Worm (Caenorhabditis elegans): ENCODE results near the gene F41G3.10.

Gene F41G3.10

DNA sequence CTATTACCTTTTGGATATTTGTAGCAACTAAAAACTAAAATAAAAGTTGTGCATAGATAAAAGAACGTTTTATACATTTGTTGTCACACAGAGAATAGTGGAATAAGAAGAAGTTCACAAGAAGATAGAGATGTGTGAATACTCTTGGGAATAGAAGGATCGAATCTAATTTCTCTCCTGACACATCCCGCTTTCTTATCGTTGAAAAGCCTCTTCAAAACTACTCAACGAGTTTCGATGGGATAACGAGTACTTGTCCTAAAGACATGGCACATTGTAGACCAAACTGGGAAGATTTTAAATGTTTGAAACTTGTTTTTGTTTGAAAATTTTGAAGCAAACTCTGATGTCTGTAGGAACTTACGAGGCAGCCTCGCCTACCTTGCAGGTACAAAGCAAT lies 23.2 kb upstream of the F41G3.10 start:
- no peak for TF ChIP-seq ztf-25 (GFP tag; IDR thresholded peaks at IDR 0.05)
- TF ChIP-seq ceh-27 (GFP tag; optimal IDR thresholded peaks at IDR 0.05) = peak; percentile 50

DNA sequence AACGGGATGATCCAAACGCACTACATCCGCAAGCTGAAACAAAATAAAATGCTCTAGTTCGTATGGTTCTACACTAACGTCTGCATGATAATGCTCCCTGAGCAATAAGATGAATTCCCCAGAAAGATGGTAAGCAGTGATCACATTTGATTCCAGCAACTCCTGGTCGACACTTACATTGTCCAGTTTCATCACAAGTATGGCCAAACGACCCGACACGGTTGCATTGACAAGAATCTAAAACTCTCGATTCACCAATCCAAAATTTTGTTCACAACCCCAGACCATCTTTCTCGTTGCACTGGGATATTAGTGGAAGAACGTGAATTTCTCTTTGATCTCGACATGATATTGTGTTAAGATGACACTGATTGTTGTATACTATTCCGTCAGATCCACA lies 20.7 kb upstream of the F41G3.10 start:
- TF ChIP-seq K11D2.4 (GFP tag; IDR thresholded peaks at IDR 0.05) = no peak
- TF ChIP-seq F39B2.1 (GFP tag; IDR thresholded peaks at IDR 0.05) = no peak
- no peak for TF ChIP-seq snpc-1.1 (tag; optimal IDR thresholded peaks at IDR 0.05; ENCODE audit: insufficient read depth)
- TF ChIP-seq zfh-2 (GFP tag; conservative IDR thresholded peaks at IDR 0.05) = no peak
- TF ChIP-seq rec-8 (tag; optimal IDR thresholded peaks at IDR 0.05) = no peak
- no peak for TF ChIP-seq ztf-22 (GFP tag; optimal IDR thresholded peaks at IDR 0.05)
- no peak for TF ChIP-seq hmg-20 (GFP tag; IDR thresholded peaks at IDR 0.05)
- TF ChIP-seq lsl-1 (GFP tag; optimal IDR thresholded peaks at IDR 0.05) = no peak
- TF ChIP-seq hlh-12 (tag; optimal IDR thresholded peaks at IDR 0.05) = no peak
- no peak for TF ChIP-seq nfya-1 (tag; optimal IDR thresholded peaks at IDR 0.05; ENCODE audit: borderline replicate concordance, insufficient read depth)
- TF ChIP-seq lin-26 (GFP tag; IDR thresholded peaks at IDR 0.05) = no peak
- TF ChIP-seq lin-35 (GFP tag; optimal IDR thresholded peaks at IDR 0.05) = no peak
- TF ChIP-seq F52B5.7 (tag; optimal IDR thresholded peaks at IDR 0.05) = no peak
- TF ChIP-seq K12H6.12 (tag; optimal IDR thresholded peaks at IDR 0.05) = no peak
- TF ChIP-seq ets-4 (GFP tag; optimal IDR thresholded peaks at IDR 0.05) = no peak
- TF ChIP-seq F22D6.2 (tag; optimal IDR thresholded peaks at IDR 0.05) = no peak
- no peak for TF ChIP-seq attf-5 (GFP tag; optimal IDR thresholded peaks at IDR 0.05)
- no peak for TF ChIP-seq snpc-3.4 (tag; optimal IDR thresholded peaks at IDR 0.05)
- TF ChIP-seq attf-6 (GFP tag; IDR thresholded peaks at IDR 0.05) = no peak

DNA sequence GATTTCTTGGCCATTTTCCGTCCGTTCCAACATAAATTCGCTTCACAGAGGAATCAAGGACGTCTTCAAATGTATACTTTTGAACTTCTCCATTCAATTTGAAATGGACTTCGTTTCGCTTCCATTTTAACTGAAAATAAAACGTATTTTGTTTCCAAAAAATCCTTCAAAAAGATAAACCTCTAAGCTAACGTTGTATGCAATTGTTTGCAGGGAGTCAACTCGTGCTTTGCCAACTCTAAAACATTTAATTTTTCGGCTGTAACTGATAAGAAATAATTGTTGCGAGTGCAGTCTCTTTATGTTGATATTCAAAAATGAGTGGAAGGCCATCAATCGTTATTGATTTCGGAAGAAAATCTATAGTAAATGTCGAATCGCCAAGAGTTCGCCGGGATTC lies 18.7 kb upstream of the F41G3.10 start, which contains the start of gene F41G3.18:
Gene F41G3.18 (plus strand): TSS at position 301 of the 400 bp plus-strand sequence.
- TF ChIP-seq ztf-18 (tag; optimal IDR thresholded peaks at IDR 0.05) = no peak
- no peak for TF ChIP-seq ztf-3 (GFP tag; optimal IDR thresholded peaks at IDR 0.05)
- no peak for TF ChIP-seq ZK185.1 (tag; optimal IDR thresholded peaks at IDR 0.05; ENCODE audit: poor library complexity, severe bottlenecking)
- TF ChIP-seq die-1 (tag; optimal IDR thresholded peaks at IDR 0.05) = no peak
- TF ChIP-seq madf-8 (GFP tag; conservative IDR thresholded peaks at IDR 0.05) = no peak
- TF ChIP-seq C17E4.6 (GFP tag; IDR thresholded peaks at IDR 0.05) = no peak
- peak; percentile 51 for TF ChIP-seq nhr-80 (tag; optimal IDR thresholded peaks at IDR 0.05)
- no peak for TF ChIP-seq tbp1 (GFP tag; optimal IDR thresholded peaks at IDR 0.05)
- TF ChIP-seq hmg-20 (GFP tag; IDR thresholded peaks at IDR 0.05) = no peak

DNA sequence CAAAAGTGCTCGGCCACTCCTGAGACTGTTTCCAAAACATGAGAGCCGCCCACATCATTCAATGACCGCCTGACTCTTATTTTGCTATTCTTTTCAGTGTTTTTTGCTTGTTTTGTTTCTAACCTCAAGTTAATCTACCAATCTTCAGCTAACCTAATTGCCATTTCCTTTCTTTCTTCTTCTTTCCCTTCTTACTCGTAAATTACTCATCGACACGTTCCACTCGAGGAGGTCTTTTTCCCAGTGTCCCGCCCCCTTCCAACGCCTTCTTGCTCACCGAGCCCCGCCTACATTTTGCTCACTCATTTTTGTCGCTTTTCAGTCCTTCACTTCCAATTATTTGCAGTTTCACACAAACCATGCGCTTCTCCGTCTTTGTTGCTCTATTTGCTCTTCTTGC lies 15.4 kb upstream of the F41G3.10 start, which contains the start of gene nlp-50:
Gene nlp-50 (plus strand): TSS at position 301 of the 400 bp plus-strand sequence.
- TF ChIP-seq B0261.1 (tag; optimal IDR thresholded peaks at IDR 0.05) = no peak
- no peak for TF ChIP-seq repo-1 (tag; optimal IDR thresholded peaks at IDR 0.05)
- no peak for TF ChIP-seq let-526 (GFP tag; IDR thresholded peaks at IDR 0.05)
- no peak for TF ChIP-seq Y79H2A.3 (GFP tag; conservative IDR thresholded peaks at IDR 0.05)
- no peak for TF ChIP-seq mcd-1 (GFP tag; IDR thresholded peaks at IDR 0.05)
- no peak for TF ChIP-seq cebp-1 (GFP tag; IDR thresholded peaks at IDR 0.05)
- TF ChIP-seq cebp-1 (tag; optimal IDR thresholded peaks at IDR 0.05) = no peak
- TF ChIP-seq mel-28 (tag; optimal IDR thresholded peaks at IDR 0.05; ENCODE audit: borderline replicate concordance) = no peak
- TF ChIP-seq die-1 (tag; optimal IDR thresholded peaks at IDR 0.05) = no peak
- no peak for TF ChIP-seq zim-3 (tag; optimal IDR thresholded peaks at IDR 0.05)
- no peak for TF ChIP-seq lin-26 (GFP tag; IDR thresholded peaks at IDR 0.05)
- no peak for TF ChIP-seq madf-10 (tag; optimal IDR thresholded peaks at IDR 0.05)
- no peak for TF ChIP-seq egl-18 (GFP tag; IDR thresholded peaks at IDR 0.05)
- TF ChIP-seq nhr-27 (tag; optimal IDR thresholded peaks at IDR 0.05) = no peak
- TF ChIP-seq Y53F4B.3 (GFP tag; IDR thresholded peaks at IDR 0.05) = no peak
- TF ChIP-seq C17E4.6 (GFP tag; IDR thresholded peaks at IDR 0.05) = no peak
- TF ChIP-seq attf-3 (GFP tag; conservative IDR thresholded peaks at IDR 0.05) = no peak
- TF ChIP-seq ztf-18 (tag; optimal IDR thresholded peaks at IDR 0.05) = no peak
- no peak for TF ChIP-seq F33H1.4 (GFP tag; IDR thresholded peaks at IDR 0.05)
- no peak for TF ChIP-seq snpc-1.1 (tag; optimal IDR thresholded peaks at IDR 0.05; ENCODE audit: insufficient read depth)

All from whole organism, young adult.